Worm (Caenorhabditis elegans) whole organism, mixed stage, embryonic: ENCODE data around the gene abu-2.
"Not testable (repeated sequence)": the region's sequence is repeated elsewhere in the genome, so short reads cannot be mapped to it uniquely, and the experiment has no call there.

Source experiments
- bed-3 ChIP-seq: fragments of 200-800 bp; sonication (Bioruptor generic); optimal IDR thresholded peaks from 3 replicates; lab custom pipeline; 2018; ENCODE audit warnings: mild to moderate bottlenecking, missing genetic modification characterization, moderate library complexity, missing compliant biosample characterization
- blmp-1 ChIP-seq: fragments of 150-350 bp; optimal IDR thresholded peaks from 2 replicates; lab custom pipeline; 2014; ENCODE audit warnings: missing biosample characterization, missing genetic modification characterization
- ceh-39 ChIP-seq: fragments of 150-350 bp; optimal IDR thresholded peaks from 2 replicates; lab custom pipeline; 2014; ENCODE audit warnings: missing biosample characterization, missing genetic modification characterization
- ceh-43 ChIP-seq: fragments of 200-800 bp; sonication (Bioruptor generic); optimal IDR thresholded peaks from 2 replicates; lab custom pipeline; 2018; ENCODE audit warnings: mild to moderate bottlenecking, missing genetic modification characterization, moderate library complexity, missing compliant biosample characterization
- ces-1 ChIP-seq: fragments of 150-350 bp; optimal IDR thresholded peaks from 2 replicates; lab custom pipeline; 2014; ENCODE audit warnings: missing biosample characterization, missing genetic modification reagents, missing genetic modification characterization
- cnd-1 ChIP-seq: fragments of 200-800 bp; sonication (Bioruptor generic); optimal IDR thresholded peaks from 2 replicates; lab custom pipeline; 2018; ENCODE audit warnings: mild to moderate bottlenecking, missing genetic modification characterization, missing compliant biosample characterization
- drap-1 ChIP-seq: fragments of 200-800 bp; sonication (Bioruptor generic); optimal IDR thresholded peaks from 3 replicates; lab custom pipeline; 2018; ENCODE audit warnings: mild to moderate bottlenecking, missing genetic modification characterization, missing compliant biosample characterization
- elt-1 ChIP-seq: sonication (generic microtip); optimal IDR thresholded peaks from 2 replicates; lab custom pipeline; 2017; ENCODE audit warnings: missing genetic modification characterization, mild to moderate bottlenecking, missing compliant biosample characterization, antibody characterized with exemption, moderate library complexity, borderline replicate concordance; ENCODE audit not compliant: insufficient read depth
- elt-3 ChIP-seq: fragments of 150-350 bp; optimal IDR thresholded peaks from 2 replicates; lab custom pipeline; 2014; ENCODE audit warnings: missing biosample characterization, missing genetic modification characterization
- flh-1 ChIP-seq: fragments of 200-800 bp; sonication (Bioruptor generic); optimal IDR thresholded peaks from 2 replicates; lab custom pipeline; 2018; ENCODE audit warnings: mild to moderate bottlenecking, missing genetic modification characterization, moderate library complexity, missing compliant biosample characterization
- ham-2 ChIP-seq: fragments of 200-800 bp; sonication (Bioruptor generic); optimal IDR thresholded peaks from 2 replicates; lab custom pipeline; 2018; ENCODE audit warnings: mild to moderate bottlenecking, missing genetic modification characterization, missing compliant biosample characterization
- hlh-1 ChIP-seq: fragments of 150-350 bp; optimal IDR thresholded peaks from 2 replicates; lab custom pipeline; 2014; ENCODE audit warnings: missing biosample characterization, missing genetic modification reagents, missing genetic modification characterization
- lin-13 ChIP-seq: fragments of 150-350 bp; optimal IDR thresholded peaks from 2 replicates; lab custom pipeline; 2014; ENCODE audit warnings: missing biosample characterization, missing genetic modification characterization
- lin-32 ChIP-seq: fragments of 200-800 bp; sonication (Bioruptor generic); optimal IDR thresholded peaks from 2 replicates; lab custom pipeline; 2018; ENCODE audit warnings: mild to moderate bottlenecking, missing genetic modification characterization, missing compliant biosample characterization
- mep-1 ChIP-seq: fragments of 150-350 bp; optimal IDR thresholded peaks from 2 replicates; lab custom pipeline; 2017; ENCODE audit warnings: missing biosample characterization, missing genetic modification reagents, missing genetic modification characterization, inconsistent platforms
- mls-2 ChIP-seq: sonication (generic microtip); optimal IDR thresholded peaks from 2 replicates; lab custom pipeline; 2016; ENCODE audit warnings: mild to moderate bottlenecking, missing genetic modification characterization, moderate library complexity, missing compliant biosample characterization
- nhr-12 ChIP-seq: fragments of 150-350 bp; optimal IDR thresholded peaks from 2 replicates; lab custom pipeline; 2014; ENCODE audit warnings: missing biosample characterization, missing genetic modification characterization
- nhr-2 ChIP-seq: fragments of 150-350 bp; optimal IDR thresholded peaks from 2 replicates; lab custom pipeline; 2014; ENCODE audit warnings: missing biosample characterization, missing genetic modification characterization
- nhr-28 ChIP-seq: fragments of 150-350 bp; optimal IDR thresholded peaks from 2 replicates; lab custom pipeline; 2014; ENCODE audit warnings: missing biosample characterization, missing genetic modification characterization
- pha-4 ChIP-seq: fragments of 150-350 bp; optimal IDR thresholded peaks from 2 replicates; lab custom pipeline; 2018; ENCODE audit warnings: missing biosample characterization, missing genetic modification reagents, missing genetic modification characterization
- snpc-4 ChIP-seq: fragments of 150-350 bp; optimal IDR thresholded peaks from 2 replicates; lab custom pipeline; 2014; ENCODE audit warnings: missing biosample characterization, missing genetic modification characterization
- sptf-1 ChIP-seq: sonication (generic microtip); optimal IDR thresholded peaks from 2 replicates; lab custom pipeline; 2017; ENCODE audit warnings: mild to moderate bottlenecking, missing genetic modification characterization, moderate library complexity, missing compliant biosample characterization
- tbx-8 ChIP-seq: fragments of 200-800 bp; sonication (Bioruptor generic); optimal IDR thresholded peaks from 2 replicates; lab custom pipeline; 2018; ENCODE audit warnings: mild to moderate bottlenecking, missing genetic modification characterization, moderate library complexity, missing compliant biosample characterization
- unc-120 ChIP-seq: sonication (generic microtip); optimal IDR thresholded peaks from 2 replicates; lab custom pipeline; 2017; ENCODE audit warnings: missing genetic modification characterization, missing compliant biosample characterization; ENCODE audit not compliant: poor library complexity, severe bottlenecking
- unc-39 ChIP-seq: fragments of 150-350 bp; optimal IDR thresholded peaks from 2 replicates; lab custom pipeline; 2014; ENCODE audit warnings: missing biosample characterization, missing genetic modification characterization
- unc-62 ChIP-seq: fragments of 150-350 bp; optimal IDR thresholded peaks from 2 replicates; lab custom pipeline; 2014; ENCODE audit warnings: missing biosample characterization, missing genetic modification reagents, missing genetic modification characterization
- zip-8 ChIP-seq: fragments of 150-350 bp; optimal IDR thresholded peaks from 2 replicates; lab custom pipeline; 2014; ENCODE audit warnings: missing biosample characterization, missing genetic modification characterization
- ztf-11 ChIP-seq: fragments of 150-350 bp; optimal IDR thresholded peaks from 2 replicates; lab custom pipeline; 2014; ENCODE audit warnings: missing biosample characterization, missing genetic modification characterization

The abu-2 gene

DNA sequence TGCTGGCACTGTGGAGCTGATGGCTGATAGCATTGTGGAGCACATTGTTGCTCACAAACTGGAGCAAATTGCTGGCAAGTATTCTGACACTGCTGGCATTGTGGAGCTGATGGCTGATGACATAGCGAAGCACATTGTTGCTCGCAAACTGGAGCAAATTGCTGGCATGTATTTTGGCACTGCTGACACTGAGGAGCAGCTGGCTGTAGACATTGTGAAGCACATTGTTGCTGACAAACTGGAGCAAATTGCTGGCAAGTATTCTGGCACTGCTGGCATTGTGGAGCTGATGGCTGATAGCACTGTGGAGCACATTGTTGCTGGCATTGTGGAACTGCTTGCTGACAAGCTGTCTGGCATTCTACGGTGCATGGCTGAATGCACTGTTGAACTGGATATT is 1.2 kb downstream of the abu-2 start:
- no peak for TF ChIP-seq ztf-11
- TF ChIP-seq mep-1 (tag; lab: Kevin White, UChicago) = no peak
- no peak for TF ChIP-seq hlh-1 (tag; lab: Kevin White, UChicago)
- no peak for TF ChIP-seq blmp-1 (tag; lab: Kevin White, UChicago)
- TF ChIP-seq flh-1 (GFP tag; lab: Kevin White, UChicago) = no peak
- no peak for TF ChIP-seq nhr-12 (tag; lab: Kevin White, UChicago)
- TF ChIP-seq lin-32 (GFP tag; lab: Kevin White, UChicago) = no peak
- TF ChIP-seq unc-120 (tag; lab: Kevin White, UChicago) = no peak
- no peak for TF ChIP-seq snpc-4 (tag; lab: Kevin White, UChicago)
- no peak for TF ChIP-seq ceh-39 (tag; lab: Kevin White, UChicago)
- TF ChIP-seq elt-3 (tag; lab: Kevin White, UChicago) = no peak
- no peak for TF ChIP-seq unc-39
- TF ChIP-seq tbx-8 = no peak
- TF ChIP-seq mls-2 (tag; lab: Kevin White, UChicago) = no peak
- TF ChIP-seq unc-62 (GFP tag; lab: Kevin White, UChicago) = no peak
- no peak for TF ChIP-seq cnd-1 (tag; lab: Kevin White, UChicago)
- TF ChIP-seq zip-8 (tag; lab: Kevin White, UChicago) = no peak

DNA sequence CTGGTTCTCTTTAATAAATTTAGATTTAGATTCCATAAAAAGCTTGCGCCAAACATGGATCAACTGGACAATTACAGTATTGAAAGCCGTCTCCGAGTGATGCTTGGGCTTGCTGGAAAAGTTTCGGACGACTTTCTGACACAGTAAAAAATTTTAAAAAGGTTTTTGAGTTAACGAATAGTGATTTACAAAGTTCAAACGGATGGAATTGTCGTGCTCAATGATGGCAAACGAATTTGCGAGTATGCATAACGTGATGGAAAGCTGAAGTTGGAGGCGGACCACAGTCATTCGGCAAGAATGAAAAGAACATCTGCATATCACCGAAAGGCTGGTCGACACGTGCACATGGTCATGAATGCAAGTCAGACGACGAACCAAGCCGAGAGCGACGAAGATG is 6.5 kb downstream of the abu-2 start, which contains the start of gene ZK402.1:
TSS of gene ZK402.1 (plus strand) at position 301 of the 400 bp plus-strand sequence.
- not testable (repeated sequence) for TF ChIP-seq snpc-4 (tag; lab: Kevin White, UChicago); unc-62 (GFP tag; lab: Kevin White, UChicago); drap-1 (GFP tag; lab: Kevin White, UChicago)

DNA sequence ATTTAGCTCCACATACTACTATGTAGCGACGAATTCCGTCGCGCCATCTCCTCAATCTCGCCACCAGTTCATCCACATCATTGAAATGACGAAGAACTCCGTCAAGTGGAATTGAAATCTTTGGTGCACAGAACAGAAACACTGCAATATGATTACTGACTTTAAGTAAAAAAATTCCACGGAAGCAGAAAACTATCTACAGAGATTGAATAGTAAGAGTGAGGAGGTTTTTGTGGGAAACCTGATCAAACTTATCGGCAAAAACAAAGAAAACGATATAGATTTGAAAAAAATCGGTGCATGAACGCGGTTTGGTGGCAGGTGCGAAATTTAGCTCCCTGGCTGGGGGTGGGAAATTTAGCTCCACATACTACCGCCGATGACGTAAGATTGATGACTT is 7.0 kb downstream of the abu-2 start, which contains the start of gene ZK402.2:
TSS of gene ZK402.2 (plus strand) at position 301 of the 400 bp plus-strand sequence.
- TF ChIP-seq drap-1 (GFP tag; lab: Kevin White, UChicago); ztf-11; sptf-1: not testable (repeated sequence)

DNA sequence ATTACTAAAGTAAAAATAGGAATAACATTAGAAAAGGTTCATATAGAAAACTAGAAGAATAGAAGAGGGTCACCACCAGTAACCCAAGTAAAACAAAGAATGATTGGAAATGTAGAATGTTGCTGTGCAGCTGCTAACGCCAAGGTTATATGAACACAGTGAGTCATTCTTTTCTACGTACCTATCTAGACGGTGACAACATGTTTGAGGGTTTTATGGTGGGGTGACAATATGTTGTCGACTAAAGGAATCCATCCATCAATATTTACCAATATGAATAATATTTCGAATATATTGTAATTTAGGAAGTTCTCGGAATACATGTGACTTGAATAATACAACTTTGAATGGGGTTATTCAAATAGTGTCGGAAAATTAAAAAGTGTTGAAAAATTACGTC is 9.2 kb downstream of the abu-2 start, which contains the start of gene ZK402.5:
TSS of gene ZK402.5 (minus strand) at position 101 of the 400 bp plus-strand sequence.
- TF ChIP-seq lin-13 (tag; lab: Kevin White, UChicago) (no peak), ztf-11 (no peak), nhr-12 (tag; lab: Kevin White, UChicago) (no peak), lin-32 (GFP tag; lab: Kevin White, UChicago) (no peak), unc-62 (GFP tag; lab: Kevin White, UChicago) (no peak), nhr-28 (tag; lab: Kevin White, UChicago) (no peak), ceh-43 (no peak), unc-120 (tag; lab: Kevin White, UChicago) (no peak), elt-1 (tag; lab: Kevin White, UChicago) (no peak), unc-39 (no peak), blmp-1 (tag; lab: Kevin White, UChicago) (no peak), nhr-2 (tag; lab: Kevin White, UChicago) (no peak)
- TF ChIP-seq, all 35 proteins: peak for 0

DNA sequence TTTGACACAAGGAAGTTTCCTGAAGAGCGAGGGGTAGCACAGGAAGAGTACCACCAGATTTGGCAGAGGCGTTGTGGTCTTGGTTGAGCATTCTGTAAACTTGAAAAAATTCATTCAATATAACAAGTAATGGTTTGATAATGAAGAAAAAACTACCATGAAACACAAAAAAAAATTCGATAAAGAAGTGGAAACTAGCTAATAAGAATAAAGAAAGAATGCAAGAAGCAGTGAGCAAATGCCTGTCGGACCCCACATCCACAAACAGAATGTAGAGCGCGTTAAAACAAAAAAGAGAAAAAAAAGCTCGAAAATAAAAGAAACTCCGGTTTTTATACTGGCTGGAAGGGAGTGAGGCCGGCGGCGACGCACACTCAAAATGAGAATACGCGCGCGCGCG is 12.9 kb downstream of the abu-2 start, which contains the start of gene H39E20.1:
TSS of gene H39E20.1 (minus strand) at position 101 of the 400 bp plus-strand sequence.
- TF ChIP-seq zip-8 (tag; lab: Kevin White, UChicago) (no peak), blmp-1 (tag; lab: Kevin White, UChicago) (no peak), nhr-12 (tag; lab: Kevin White, UChicago) (no peak), ces-1 (GFP tag; lab: Kevin White, UChicago) (no peak), ham-2 (no peak), bed-3 (GFP tag; lab: Kevin White, UChicago) (no peak), snpc-4 (tag; lab: Kevin White, UChicago) (no peak), ceh-39 (tag; lab: Kevin White, UChicago) (no peak), pha-4 (tag; lab: Kevin White, UChicago) (no peak), sptf-1 (no peak)

DNA sequence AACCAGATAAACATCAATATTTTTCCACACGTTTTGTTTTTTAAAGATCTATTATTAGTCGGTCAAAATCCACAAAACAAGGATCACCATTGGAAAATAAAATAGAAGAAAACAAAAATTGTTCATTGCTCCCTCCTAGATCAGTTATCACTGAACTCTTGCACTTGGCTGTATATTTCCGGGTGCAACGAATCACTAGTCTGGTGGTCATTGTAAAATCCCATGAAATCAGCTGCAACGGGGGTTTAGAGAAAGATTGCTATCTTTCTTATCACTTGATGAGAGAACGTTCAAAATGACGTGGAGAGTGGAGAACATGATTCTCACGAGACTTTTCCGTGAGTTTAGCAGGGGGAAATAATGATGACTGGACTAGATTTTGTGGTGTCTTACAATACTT is 14.7 kb downstream of the abu-2 start:
- no peak for TF ChIP-seq unc-39
- no peak for TF ChIP-seq elt-3 (tag; lab: Kevin White, UChicago)
- TF ChIP-seq ces-1 (GFP tag; lab: Kevin White, UChicago) = no peak
- TF ChIP-seq drap-1 (GFP tag; lab: Kevin White, UChicago) = no peak
- TF ChIP-seq nhr-2 (tag; lab: Kevin White, UChicago) = no peak
- TF ChIP-seq, all 35 proteins: peak for 0
